Fruit fly (Drosophila melanogaster) ovary, adult (tissue): ENCODE measurements around the gene Dscam2.

Experiments used
- CG17801 ChIP-seq: fragments of 200-800 bp; optimal IDR thresholded peaks from 2 replicates; lab custom pipeline; 2019; ENCODE audit warnings: missing biosample characterization, mild to moderate bottlenecking, missing genetic modification characterization, moderate library complexity; ENCODE audit not compliant: partially characterized antibody

Gene Dscam2

dm6 chr3L:7151521-7152465, 37.9 kb downstream of the Dscam2 start:
- no peak for TF ChIP-seq CG17801 (GFP tag; lab: Kevin White, UChicago)

- no peak for TF ChIP-seq CG17801 (GFP tag; lab: Kevin White, UChicago)
Measured at dm6 chr3L:7150850-7151249, 38.9 kb downstream of the Dscam2 start.

dm6 chr3L:7149827-7150226, 39.9 kb downstream of the Dscam2 start:
- no peak for TF ChIP-seq CG17801 (GFP tag; lab: Kevin White, UChicago)

dm6 chr3L:7149388-7149787, 40.3 kb downstream of the Dscam2 start:
- TF ChIP-seq CG17801 (GFP tag; lab: Kevin White, UChicago) = no peak

dm6 chr3L:7147796-7148195, 41.9 kb downstream of the Dscam2 start:
- no peak for TF ChIP-seq CG17801 (GFP tag; lab: Kevin White, UChicago)

- no peak for TF ChIP-seq CG17801 (GFP tag; lab: Kevin White, UChicago)
Measured at dm6 chr3L:7143283-7143682, 46.4 kb downstream of the Dscam2 start.

- TF ChIP-seq CG17801 (GFP tag; lab: Kevin White, UChicago) = no peak
Measured at dm6 chr3L:7137613-7138189, 52.0 kb downstream of the Dscam2 start.

dm6 chr3L:7136663-7137062, 53.1 kb downstream of the Dscam2 start:
- no peak for TF ChIP-seq CG17801 (GFP tag; lab: Kevin White, UChicago)

- TF ChIP-seq CG17801 (GFP tag; lab: Kevin White, UChicago) = peak; percentile 71
Measured at dm6 chr3L:7134818-7135217, 54.9 kb downstream of the Dscam2 start.

dm6 chr3L:7133699-7134655, 55.8 kb downstream of the Dscam2 start, which contains the start of gene melt:
Gene melt (plus strand): TSS chr3L:7134516.
- peak; percentile 69 for TF ChIP-seq CG17801 (GFP tag; lab: Kevin White, UChicago)

dm6 chr3L:7132593-7132992, 57.1 kb downstream of the Dscam2 start:
- no peak for TF ChIP-seq CG17801 (GFP tag; lab: Kevin White, UChicago)

dm6 chr3L:7131447-7131983, 58.2 kb downstream of the Dscam2 start, which contains the start of gene Acbp2:
Gene Acbp2 (plus strand): TSS chr3L:7131863.
- TF ChIP-seq CG17801 (GFP tag; lab: Kevin White, UChicago) = peak; percentile 21

dm6 chr3L:7130574-7130973, 59.2 kb downstream of the Dscam2 start, which contains the start of gene Acbp3:
Gene Acbp3 (plus strand): TSS chr3L:7130874.
- no peak for TF ChIP-seq CG17801 (GFP tag; lab: Kevin White, UChicago)
